Worm (Caenorhabditis elegans) whole organism, midembryonic: ENCODE measurements around the gene ZC449.7.

Source experiments
- med-1 ChIP-seq: sonication (generic microtip); optimal IDR thresholded peaks from 2 replicates; lab custom pipeline; 2017; ENCODE audit warnings: missing genetic modification characterization, mild to moderate bottlenecking, missing compliant biosample characterization, antibody characterized with exemption, missing genetic modification reagents; ENCODE audit not compliant: insufficient read depth
- ref-1 ChIP-seq: fragments of 200-800 bp; sonication (Bioruptor generic); conservative IDR thresholded peaks from 2 replicates; pipeline ENCODE4 v1.3.6; 2022; ENCODE audit warnings: missing genetic modification reagents, missing genetic modification characterization, missing compliant biosample characterization
- tab-1 ChIP-seq: fragments of 200-800 bp; sonication (Bioruptor generic); IDR thresholded peaks from 2 replicates; pipeline ENCODE4 v1.3.6; 2022; ENCODE audit warnings: missing genetic modification characterization, missing compliant biosample characterization

DNA sequence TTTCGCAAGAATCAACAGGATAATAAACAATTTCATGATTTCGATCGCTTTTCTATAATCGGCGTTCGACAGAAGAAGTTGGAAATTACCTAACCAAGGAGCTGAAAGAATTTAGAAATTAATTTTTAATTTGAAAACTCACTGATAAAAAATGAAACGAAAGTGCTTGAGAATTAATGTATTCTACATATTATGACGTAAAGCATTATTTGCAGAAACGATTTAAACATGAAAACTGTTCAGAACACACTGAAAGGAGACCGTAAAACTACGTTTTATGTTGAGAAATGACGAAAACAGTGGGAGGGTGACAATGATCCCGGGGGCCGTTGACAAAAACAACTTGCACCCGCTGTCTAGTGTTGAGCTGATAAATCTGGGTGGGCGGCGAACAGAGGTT lies 23.8 kb downstream of the ZC449.7 start, which contains the start of gene ZC449.5:
- TF ChIP-seq med-1 (GFP tag; lab: Kevin White, UChicago) (no peak), tab-1 (GFP tag; lab: Robert Waterston, UW) (no peak), ref-1 (GFP tag; lab: Robert Waterston, UW) (no peak)
